Worm (Caenorhabditis elegans): ENCODE data around the gene F10E9.2.

F10E9.2 gene

DNA sequence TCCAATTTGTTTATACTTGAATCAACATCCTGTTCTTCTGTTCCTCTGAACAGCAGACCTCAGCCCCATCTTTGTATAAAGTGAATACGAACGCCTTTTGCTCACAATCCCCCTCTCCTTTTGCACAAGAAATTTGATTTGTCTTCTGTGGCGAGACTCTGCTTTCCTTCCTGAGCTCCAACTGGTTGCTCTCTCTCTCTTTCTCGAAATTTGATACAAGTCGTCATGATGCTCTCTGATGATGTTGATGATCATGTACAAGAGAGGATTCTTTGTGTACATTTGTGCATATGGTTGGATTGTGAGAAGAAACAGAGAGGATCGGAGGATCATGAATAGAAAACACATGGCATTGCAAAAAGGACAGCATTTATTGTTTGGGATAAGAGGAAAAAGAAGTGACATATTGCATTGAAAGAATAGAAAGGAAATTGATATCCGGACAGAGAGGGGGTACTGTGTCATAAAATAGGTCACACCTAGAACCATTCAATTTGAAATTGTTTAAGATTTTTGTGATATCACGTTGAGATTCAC, 11.6 kb upstream of the F10E9.2 start:
- TF ChIP-seq hlh-30 (tag; optimal IDR thresholded peaks at IDR 0.05; ENCODE audit: insufficient read depth) (no peak), hlh-6 (tag; optimal IDR thresholded peaks at IDR 0.05) (no peak), ceh-34 (tag; optimal IDR thresholded peaks at IDR 0.05) (peak; percentile 82), unc-86 (tag; optimal IDR thresholded peaks at IDR 0.05) (no peak), ets-4 (tag; optimal IDR thresholded peaks at IDR 0.05) (no peak), hlh-8 (tag; optimal IDR thresholded peaks at IDR 0.05) (peak; percentile 3), ceh-14 (tag; optimal IDR thresholded peaks at IDR 0.05) (no peak), unc-42 (tag; optimal IDR thresholded peaks at IDR 0.05) (peak; percentile 22), F13H6.1 (tag; optimal IDR thresholded peaks at IDR 0.05) (no peak), ceh-24 (tag; optimal IDR thresholded peaks at IDR 0.05) (no peak), tbx-7 (tag; optimal IDR thresholded peaks at IDR 0.05) (no peak), dmd-4 (tag; optimal IDR thresholded peaks at IDR 0.05; ENCODE audit: borderline replicate concordance) (no peak), ceh-18 (tag; optimal IDR thresholded peaks at IDR 0.05) (no peak)

DNA sequence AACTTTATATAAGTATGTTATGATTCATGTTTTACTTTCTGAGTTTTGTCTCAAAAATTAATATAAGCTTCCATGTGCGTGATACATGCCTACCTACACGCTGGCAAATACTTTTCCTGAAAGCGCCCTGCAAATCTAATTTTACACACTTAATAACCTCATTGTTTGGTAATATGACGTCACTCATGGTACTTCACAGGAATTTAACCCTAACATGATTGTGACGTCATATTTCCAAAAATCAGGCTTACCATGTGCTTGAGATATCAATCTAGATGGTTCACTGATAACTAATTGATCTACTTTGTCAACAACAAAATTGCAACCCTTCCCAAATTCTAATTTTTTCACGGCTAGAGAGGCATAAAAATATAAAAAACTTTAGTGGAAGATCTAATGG, 9.1 kb upstream of the F10E9.2 start:
- no peak for TF ChIP-seq sdc-2 (tag; optimal IDR thresholded peaks at IDR 0.05)
- no peak for TF ChIP-seq ama-1 (optimal IDR thresholded peaks at IDR 0.05)
- no peak for TF ChIP-seq F13H6.1 (tag; optimal IDR thresholded peaks at IDR 0.05)
- TF ChIP-seq ceh-31 (tag; optimal IDR thresholded peaks at IDR 0.05) = no peak

DNA sequence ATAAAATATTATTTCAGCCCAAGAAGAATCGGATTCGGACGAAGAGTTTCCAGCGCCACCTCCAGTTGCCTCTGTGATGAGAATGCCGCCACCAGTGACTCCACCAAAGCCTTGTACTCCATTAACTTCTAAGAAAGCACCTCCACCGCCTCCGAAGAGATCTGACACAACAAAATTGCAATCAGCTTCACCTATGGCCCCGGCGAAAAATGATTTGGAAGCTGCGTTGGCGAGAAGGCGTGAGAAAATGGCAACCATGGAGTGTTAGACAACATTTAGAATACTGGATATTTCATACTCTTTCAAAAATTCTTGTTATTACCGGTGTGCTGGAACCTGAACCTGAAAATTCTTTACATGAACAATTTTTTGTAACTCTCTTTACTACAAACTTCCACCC, 7.2 kb upstream of the F10E9.2 start:
- TF ChIP-seq ceh-34 (tag; optimal IDR thresholded peaks at IDR 0.05) (no peak), fax-1 (tag; optimal IDR thresholded peaks at IDR 0.05) (no peak), unc-55 (GFP tag; optimal IDR thresholded peaks at IDR 0.05) (no peak), npax-4 (tag; optimal IDR thresholded peaks at IDR 0.05) (no peak), mec-3 (tag; optimal IDR thresholded peaks at IDR 0.05; ENCODE audit: borderline replicate concordance) (no peak), tbx-2 (tag; optimal IDR thresholded peaks at IDR 0.05) (no peak), K09A11.1 (tag; optimal IDR thresholded peaks at IDR 0.05; ENCODE audit: insufficient read depth) (no peak), fkh-6 (tag; optimal IDR thresholded peaks at IDR 0.05) (no peak), F13H6.1 (tag; optimal IDR thresholded peaks at IDR 0.05) (no peak), pha-4 (tag; optimal IDR thresholded peaks at IDR 0.05) (no peak), unc-86 (tag; optimal IDR thresholded peaks at IDR 0.05) (no peak)

DNA sequence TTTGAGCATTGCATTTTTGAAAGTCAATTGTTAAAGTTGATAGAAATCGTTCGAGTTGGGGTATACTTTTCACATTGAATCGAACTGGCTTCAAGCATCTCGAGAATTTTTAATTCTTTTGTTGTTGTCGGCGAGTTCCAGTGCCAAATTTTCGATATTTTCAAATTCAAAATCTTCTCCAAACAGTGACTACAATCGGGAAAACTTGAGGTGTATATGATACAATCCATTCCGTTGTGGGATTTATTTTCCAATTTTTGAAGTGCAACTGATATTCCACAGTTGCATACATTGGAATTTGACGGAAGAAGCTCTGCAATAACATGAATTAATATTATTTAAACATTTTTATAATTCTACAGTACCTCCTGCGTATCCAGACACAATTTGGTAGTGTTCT, 6.7 kb upstream of the F10E9.2 start:
- TF ChIP-seq unc-55 (GFP tag; optimal IDR thresholded peaks at IDR 0.05) (no peak), ceh-2 (tag; optimal IDR thresholded peaks at IDR 0.05) (no peak), hlh-6 (tag; optimal IDR thresholded peaks at IDR 0.05) (no peak), K02D7.2 (tag; optimal IDR thresholded peaks at IDR 0.05) (no peak), fkh-6 (tag; optimal IDR thresholded peaks at IDR 0.05) (no peak), ceh-19 (GFP tag; optimal IDR thresholded peaks at IDR 0.05) (no peak), ama-1 (optimal IDR thresholded peaks at IDR 0.05) (no peak), pag-3 (tag; optimal IDR thresholded peaks at IDR 0.05; ENCODE audit: borderline replicate concordance) (no peak), rnt-1 (tag; optimal IDR thresholded peaks at IDR 0.05) (no peak), syd-9 (tag; optimal IDR thresholded peaks at IDR 0.05) (no peak)

DNA sequence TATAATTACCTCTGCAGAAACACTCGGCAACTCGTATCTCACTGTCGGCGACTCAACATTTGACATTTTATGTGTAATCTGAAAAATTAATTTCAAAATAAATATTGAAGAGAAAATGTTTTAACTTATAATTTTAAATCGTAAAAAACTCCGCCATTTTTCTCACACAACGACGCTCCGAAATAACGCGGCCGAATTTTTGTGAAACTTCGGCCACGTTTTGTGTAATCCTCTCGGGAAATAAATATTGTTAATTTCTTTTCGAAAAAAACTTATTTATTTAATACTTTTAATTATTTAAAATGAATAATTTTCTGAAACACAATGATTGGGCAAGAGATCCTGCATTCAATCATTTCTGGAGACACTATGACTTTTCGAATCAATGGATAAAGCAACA, 5.1 kb upstream of the F10E9.2 start, which contains the start of the genes F10E9.7 and F10E9.5:
Gene F10E9.7 (minus strand): TSS at position 86 of the 400 bp plus-strand sequence.
Gene F10E9.5 (plus strand): TSS at position 237 of the 400 bp plus-strand sequence.
- TF ChIP-seq fkh-6 (tag; optimal IDR thresholded peaks at IDR 0.05) (no peak), ceh-14 (tag; optimal IDR thresholded peaks at IDR 0.05) (peak; percentile 28), syd-9 (tag; optimal IDR thresholded peaks at IDR 0.05) (no peak), ceh-34 (tag; optimal IDR thresholded peaks at IDR 0.05) (peak; percentile 49), madf-2 (tag; optimal IDR thresholded peaks at IDR 0.05) (no peak), ets-4 (tag; optimal IDR thresholded peaks at IDR 0.05) (peak; percentile 87), C38D4.7 (GFP tag; optimal IDR thresholded peaks at IDR 0.05) (no peak), elt-2 (tag; optimal IDR thresholded peaks at IDR 0.05) (peak; percentile 75), C08G9.2 (tag; optimal IDR thresholded peaks at IDR 0.05) (peak; percentile 86), ztf-16 (tag; optimal IDR thresholded peaks at IDR 0.05) (peak; percentile 18), sdc-2 (tag; optimal IDR thresholded peaks at IDR 0.05) (no peak), pha-2 (tag; optimal IDR thresholded peaks at IDR 0.05) (no peak), unc-3 (GFP tag; conservative IDR thresholded peaks at IDR 0.05) (no peak), unc-3 (tag; optimal IDR thresholded peaks at IDR 0.05) (peak; percentile 29), ceh-24 (tag; optimal IDR thresholded peaks at IDR 0.05) (no peak), T23F11.4 (GFP tag; optimal IDR thresholded peaks at IDR 0.05) (no peak), nfya-1 (tag; optimal IDR thresholded peaks at IDR 0.05) (peak; percentile 24), ceh-48 (tag; optimal IDR thresholded peaks at IDR 0.05) (no peak), npax-4 (tag; optimal IDR thresholded peaks at IDR 0.05) (no peak), mec-3 (tag; optimal IDR thresholded peaks at IDR 0.05; ENCODE audit: borderline replicate concordance) (no peak), unc-55 (GFP tag; optimal IDR thresholded peaks at IDR 0.05) (no peak), ceh-19 (GFP tag; optimal IDR thresholded peaks at IDR 0.05) (no peak), pag-3 (tag; optimal IDR thresholded peaks at IDR 0.05; ENCODE audit: borderline replicate concordance) (no peak), odd-2 (tag; optimal IDR thresholded peaks at IDR 0.05) (no peak), nhr-11 (tag; optimal IDR thresholded peaks at IDR 0.05) (no peak), ceh-31 (tag; optimal IDR thresholded peaks at IDR 0.05) (peak; percentile 94)

Measured in whole organism, late embryonic.